Fruit fly (Drosophila melanogaster) Kc167 (cell line): ENCODE data around the gene CG18048.

Source experiments
- Sin3A ChIP-seq: fragments of >200 bp; optimal IDR thresholded peaks from 2 replicates; lab custom pipeline; 2018; ENCODE audit warnings: missing external identifiers
- h ChIP-seq: fragments of >200 bp; optimal IDR thresholded peaks from 3 replicates; lab custom pipeline; 2018; ENCODE audit warnings: missing external identifiers
- insv ChIP-seq: fragments of >200 bp; optimal IDR thresholded peaks from 3 replicates; lab custom pipeline; 2018; ENCODE audit warnings: missing external identifiers

dm6 chr3R:6329774-6330298, 16.1 kb upstream of the CG18048 start, which contains the start of gene Osi18:
- TF ChIP-seq h (lab: Kevin White, UChicago) (no peak), insv (no peak), Sin3A (lab: Kevin White, UChicago) (no peak)
